Fruit fly (Drosophila melanogaster): Measurements from ENCODE around the gene Tsp26A.

- TF ChIP-seq Sin3A (optimal IDR thresholded peaks at IDR 0.05) (no peak), psq (optimal IDR thresholded peaks at IDR 0.05) (no peak)
Measured at dm6 chr2L:6031838-6032237, 31.8 kb downstream of the Tsp26A start.

All from Kc167 (cell line).